Fruit fly (Drosophila melanogaster): ENCODE measurements around the gene CG5262.

DNA sequence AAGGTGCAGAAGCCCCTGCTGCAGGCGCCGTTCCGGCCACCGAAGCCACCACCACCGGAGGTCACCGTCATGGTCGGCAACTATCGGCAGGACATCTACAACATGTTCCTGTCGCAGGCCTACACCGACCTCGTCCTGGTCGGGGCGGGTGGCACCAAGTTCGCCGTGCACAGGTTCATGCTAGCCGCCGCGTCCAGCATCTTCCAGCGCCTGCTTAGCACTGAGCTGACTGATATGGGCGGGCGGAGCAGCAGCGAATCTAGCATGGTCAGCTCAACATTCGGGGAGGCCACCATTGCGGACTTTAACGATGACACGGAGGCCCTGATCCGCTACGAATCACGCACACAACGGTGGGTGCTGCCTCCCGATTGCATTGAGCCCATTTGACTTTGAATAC lies 50.8 kb downstream of the CG5262 start:
- TF ChIP-seq CG8119 (GFP tag; IDR thresholded peaks at IDR 0.05) (no peak), Gug (GFP tag; IDR thresholded peaks at IDR 0.05) (no peak)

Measured in whole organism, prepupa.